Fruit fly (Drosophila melanogaster) whole organism, embryonic: Measurements from ENCODE around the gene Hmt4-20.

Experiments
- C15 ChIP-seq: fragments of 200-800 bp; sonication (Bioruptor generic); IDR thresholded peaks from 3 replicates; pipeline ENCODE4 v1.3.6; 2022; ENCODE audit warnings: missing biosample characterization, missing genetic modification characterization
- CG11398 ChIP-seq: fragments of 200-800 bp; sonication (Bioruptor generic); optimal IDR thresholded peaks from 2 replicates; lab custom pipeline; 2016; ENCODE audit warnings: missing biosample characterization, missing genetic modification characterization
- CG11560 ChIP-seq: fragments of 200-800 bp; sonication (Bioruptor generic); IDR thresholded peaks from 3 replicates; pipeline ENCODE4 v1.3.6; 2022; ENCODE audit warnings: missing biosample characterization, missing genetic modification characterization
- CG11695 ChIP-seq: fragments of 200-800 bp; sonication (Bioruptor generic); IDR thresholded peaks from 3 replicates; pipeline ENCODE4 v1.3.6; 2022; ENCODE audit warnings: missing biosample characterization, missing genetic modification characterization
- CG1233 ChIP-seq: fragments of 200-800 bp; sonication (Bioruptor generic); optimal IDR thresholded peaks from 4 replicates; lab custom pipeline; 2018; ENCODE audit warnings: missing biosample characterization, mild to moderate bottlenecking, missing genetic modification characterization
- CG12769 ChIP-seq: fragments of 200-800 bp; sonication (Bioruptor generic); optimal IDR thresholded peaks from 2 replicates; lab custom pipeline; 2019; ENCODE audit warnings: missing biosample characterization, mild to moderate bottlenecking, missing genetic modification characterization, moderate library complexity
- CG13123 ChIP-seq: fragments of 200-800 bp; sonication (Bioruptor generic); optimal IDR thresholded peaks from 2 replicates; lab custom pipeline; 2016; ENCODE audit warnings: missing biosample characterization, missing genetic modification characterization
- CG13287 ChIP-seq: fragments of 200-800 bp; sonication (Bioruptor generic); IDR thresholded peaks from 2 replicates; pipeline ENCODE4 v1.3.6; 2022; ENCODE audit warnings: missing biosample characterization, missing genetic modification characterization; ENCODE audit not compliant: partially characterized antibody
- CG13296 ChIP-seq: fragments of 200-800 bp; sonication (Bioruptor generic); optimal IDR thresholded peaks from 3 replicates; lab custom pipeline; 2018; ENCODE audit warnings: missing biosample characterization, mild to moderate bottlenecking, missing genetic modification characterization
- CG13424 ChIP-seq: fragments of 200-800 bp; sonication (Bioruptor generic); optimal IDR thresholded peaks from 2 replicates; lab custom pipeline; 2019; ENCODE audit warnings: missing biosample characterization, mild to moderate bottlenecking, missing genetic modification characterization, moderate library complexity
- CG15269 ChIP-seq: fragments of 200-800 bp; sonication (Bioruptor generic); optimal IDR thresholded peaks from 2 replicates; lab custom pipeline; 2018; ENCODE audit warnings: missing biosample characterization, mild to moderate bottlenecking, missing genetic modification characterization, moderate library complexity
- CG15479 ChIP-seq: fragments of 200-800 bp; sonication (Bioruptor generic); optimal IDR thresholded peaks from 3 replicates; lab custom pipeline; 2019; ENCODE audit warnings: missing biosample characterization, mild to moderate bottlenecking, missing genetic modification characterization, moderate library complexity
- CG17568 ChIP-seq: fragments of 200-800 bp; sonication (Bioruptor generic); optimal IDR thresholded peaks from 2 replicates; lab custom pipeline; 2018; ENCODE audit warnings: missing biosample characterization, mild to moderate bottlenecking, missing genetic modification characterization, moderate library complexity
- CG18476 ChIP-seq: fragments of 200-800 bp; sonication (Bioruptor generic); optimal IDR thresholded peaks from 2 replicates; lab custom pipeline; 2016; ENCODE audit warnings: missing biosample characterization, mild to moderate bottlenecking, missing genetic modification characterization
- CG2116 ChIP-seq: fragments of 200-800 bp; sonication (Bioruptor generic); optimal IDR thresholded peaks from 3 replicates; lab custom pipeline; 2018; ENCODE audit warnings: missing biosample characterization, mild to moderate bottlenecking, missing genetic modification characterization
- CG3065 ChIP-seq: fragments of 200-800 bp; sonication (Bioruptor generic); optimal IDR thresholded peaks from 2 replicates; lab custom pipeline; 2016; ENCODE audit warnings: missing biosample characterization, missing genetic modification characterization
- CG32767 ChIP-seq: fragments of 200-800 bp; sonication (Bioruptor generic); IDR thresholded peaks from 2 replicates; pipeline ENCODE4 v1.3.6; 2022; ENCODE audit warnings: missing biosample characterization, missing genetic modification characterization
- CG3838 ChIP-seq: fragments of 200-800 bp; sonication (Bioruptor generic); optimal IDR thresholded peaks from 3 replicates; lab custom pipeline; 2016; ENCODE audit warnings: missing biosample characterization, missing genetic modification characterization
- CG4707 ChIP-seq: fragments of 200-800 bp; sonication (Bioruptor generic); optimal IDR thresholded peaks from 2 replicates; lab custom pipeline; 2018; ENCODE audit warnings: missing biosample characterization, mild to moderate bottlenecking, missing genetic modification characterization, moderate library complexity
- CG4820 ChIP-seq: fragments of 200-800 bp; sonication (Bioruptor generic); optimal IDR thresholded peaks from 3 replicates; lab custom pipeline; 2016; ENCODE audit warnings: missing biosample characterization, missing genetic modification characterization
- CG6175 ChIP-seq: fragments of 200-800 bp; sonication (Bioruptor generic); IDR thresholded peaks from 3 replicates; pipeline ENCODE4 v1.3.6; 2022; ENCODE audit warnings: missing biosample characterization, missing genetic modification characterization
- CG7928 ChIP-seq: fragments of 200-800 bp; sonication (Bioruptor generic); optimal IDR thresholded peaks from 2 replicates; lab custom pipeline; 2017; ENCODE audit warnings: missing biosample characterization, mild to moderate bottlenecking, missing genetic modification characterization
- CG9876 ChIP-seq: fragments of 200-800 bp; sonication (Bioruptor generic); optimal IDR thresholded peaks from 2 replicates; lab custom pipeline; 2016; ENCODE audit warnings: missing biosample characterization, missing genetic modification characterization
- CoRest ChIP-seq: fragments of 200-800 bp; sonication (Bioruptor generic); optimal IDR thresholded peaks from 3 replicates; lab custom pipeline; 2018; ENCODE audit warnings: missing biosample characterization, mild to moderate bottlenecking, missing genetic modification characterization, moderate library complexity
- Dll ChIP-seq: fragments of 200-800 bp; sonication (Bioruptor generic); IDR thresholded peaks from 4 replicates; pipeline ENCODE4 v1.3.6; 2022; ENCODE audit warnings: missing biosample characterization, missing genetic modification characterization; ENCODE audit not compliant: partially characterized antibody
- Fer1 ChIP-seq: fragments of 200-800 bp; sonication (Bioruptor generic); optimal IDR thresholded peaks from 2 replicates; lab custom pipeline; 2017; ENCODE audit warnings: missing biosample characterization, mild to moderate bottlenecking, missing genetic modification characterization
- Lhr ChIP-seq: fragments of 200-800 bp; sonication (Bioruptor generic); optimal IDR thresholded peaks from 3 replicates; lab custom pipeline; 2017; ENCODE audit warnings: mild to moderate bottlenecking, missing biosample characterization, missing genetic modification reagents, missing genetic modification characterization
- Max ChIP-seq: fragments of 200-800 bp; sonication (Bioruptor generic); optimal IDR thresholded peaks from 2 replicates; lab custom pipeline; 2016; ENCODE audit warnings: missing biosample characterization, mild to moderate bottlenecking, missing genetic modification characterization
- Med ChIP-seq: fragments of 200-800 bp; sonication (Bioruptor generic); peaks from one replicate; lab custom pipeline; 2016; ENCODE audit warnings: missing biosample characterization, missing genetic modification characterization, mild to moderate bottlenecking, inconsistent platforms, moderate library complexity
- NFAT ChIP-seq: fragments of 200-800 bp; sonication (Bioruptor generic); IDR thresholded peaks from 2 replicates; pipeline ENCODE4 v1.3.6; 2022; ENCODE audit warnings: missing biosample characterization, missing genetic modification characterization
- Rx ChIP-seq: fragments of 200-800 bp; sonication (Bioruptor generic); IDR thresholded peaks from 2 replicates; pipeline ENCODE4 v1.3.6; 2022; ENCODE audit warnings: missing biosample characterization, missing genetic modification characterization
- Scr ChIP-seq: fragments of 200-800 bp; sonication (Bioruptor generic); IDR thresholded peaks from 2 replicates; pipeline ENCODE4 v1.3.6; 2022; ENCODE audit warnings: missing biosample characterization, missing genetic modification characterization; ENCODE audit not compliant: partially characterized antibody
- Sry-δ ChIP-seq: fragments of 200-800 bp; sonication (Bioruptor generic); optimal IDR thresholded peaks from 2 replicates; lab custom pipeline; 2016; ENCODE audit warnings: missing biosample characterization, missing genetic modification characterization
- al ChIP-seq: fragments of 200-800 bp; sonication (Bioruptor generic); IDR thresholded peaks from 2 replicates; pipeline ENCODE4 v1.3.6; 2022; ENCODE audit warnings: missing biosample characterization, missing genetic modification characterization
- amos ChIP-seq: fragments of 200-800 bp; sonication (Bioruptor generic); IDR thresholded peaks from 2 replicates; pipeline ENCODE4 v1.3.6; 2022; ENCODE audit warnings: missing biosample characterization, missing genetic modification characterization; ENCODE audit not compliant: partially characterized antibody
- ap ChIP-seq: fragments of 200-800 bp; sonication (Bioruptor generic); IDR thresholded peaks from 2 replicates; pipeline ENCODE4 v1.3.6; 2022; ENCODE audit warnings: missing biosample characterization, missing genetic modification characterization
- bcd ChIP-seq: fragments of 200-800 bp; sonication (Bioruptor generic); optimal IDR thresholded peaks from 2 replicates; lab custom pipeline; 2017; ENCODE audit warnings: missing biosample characterization, mild to moderate bottlenecking, missing genetic modification characterization
- cad ChIP-seq: fragments of >200 bp; optimal IDR thresholded peaks from 2 replicates; lab custom pipeline; 2017; ENCODE audit warnings: missing biosample characterization, missing genetic modification characterization
- chinmo ChIP-seq: fragments of 200-800 bp; sonication (Bioruptor generic); IDR thresholded peaks from 4 replicates; pipeline ENCODE4 v1.3.6; 2022; ENCODE audit warnings: missing biosample characterization, missing genetic modification characterization; ENCODE audit not compliant: partially characterized antibody
- fd102C ChIP-seq: fragments of 200-800 bp; sonication (Bioruptor generic); optimal IDR thresholded peaks from 2 replicates; lab custom pipeline; 2018; ENCODE audit warnings: missing biosample characterization, mild to moderate bottlenecking, missing genetic modification characterization, moderate library complexity
- gcm2 ChIP-seq: fragments of 200-800 bp; sonication (Bioruptor generic); optimal IDR thresholded peaks from 2 replicates; lab custom pipeline; 2016; ENCODE audit warnings: missing biosample characterization, missing genetic modification characterization
- gro ChIP-seq: fragments of 200-800 bp; sonication (Bioruptor generic); optimal IDR thresholded peaks from 2 replicates; lab custom pipeline; 2016; ENCODE audit warnings: missing biosample characterization, missing genetic modification characterization
- her ChIP-seq: fragments of 200-800 bp; sonication (Bioruptor generic); optimal IDR thresholded peaks from 2 replicates; lab custom pipeline; 2016; ENCODE audit warnings: missing biosample characterization, missing genetic modification characterization
- nerfin-2 ChIP-seq: fragments of 200-800 bp; sonication (Bioruptor generic); IDR thresholded peaks from 2 replicates; pipeline ENCODE4 v1.3.6; 2022; ENCODE audit warnings: missing biosample characterization, missing genetic modification characterization; ENCODE audit not compliant: partially characterized antibody
- oc ChIP-seq: fragments of 200-800 bp; sonication (Bioruptor generic); optimal IDR thresholded peaks from 2 replicates; lab custom pipeline; 2018; ENCODE audit warnings: missing biosample characterization, mild to moderate bottlenecking, missing genetic modification characterization, moderate library complexity
- org-1 ChIP-seq: fragments of 200-800 bp; sonication (Bioruptor generic); optimal IDR thresholded peaks from 2 replicates; lab custom pipeline; 2017; ENCODE audit warnings: missing biosample characterization, missing genetic modification characterization
- pita ChIP-seq: fragments of 200-800 bp; sonication (Bioruptor generic); optimal IDR thresholded peaks from 2 replicates; lab custom pipeline; 2017; ENCODE audit warnings: missing biosample characterization, mild to moderate bottlenecking, missing genetic modification characterization
- sr ChIP-seq: fragments of 200-800 bp; sonication (Bioruptor generic); IDR thresholded peaks from 3 replicates; pipeline ENCODE4 v1.3.6; 2022; ENCODE audit warnings: missing biosample characterization, missing genetic modification characterization
- ssp ChIP-seq: fragments of 200-800 bp; sonication (Bioruptor generic); IDR thresholded peaks from 2 replicates; pipeline ENCODE4 v1.3.6; 2022; ENCODE audit warnings: missing biosample characterization, missing genetic modification characterization
- tna ChIP-seq: fragments of 200-800 bp; sonication (Bioruptor generic); IDR thresholded peaks from 2 replicates; pipeline ENCODE4 v1.3.6; 2022; ENCODE audit warnings: missing biosample characterization, missing genetic modification characterization; ENCODE audit not compliant: partially characterized antibody

The Hmt4-20 gene

DNA sequence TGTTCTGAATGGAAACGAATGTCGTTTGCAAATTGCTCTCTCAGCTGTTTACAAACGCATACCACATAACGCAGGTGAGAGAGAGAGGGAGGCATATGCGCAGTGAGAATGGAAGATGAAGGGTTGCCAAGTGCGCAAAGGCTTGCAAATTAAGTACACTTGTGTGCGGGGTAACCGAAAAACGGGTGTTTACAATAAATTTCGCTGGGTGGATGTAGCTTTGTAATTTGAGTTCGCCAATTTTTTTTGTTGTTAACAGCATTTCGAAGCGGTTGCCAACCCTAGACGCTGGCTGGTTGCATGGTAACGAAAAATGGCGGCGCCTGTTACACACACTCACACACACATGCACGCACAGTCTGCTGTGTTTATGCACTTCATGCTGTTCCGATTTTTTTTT lies 884 bp downstream of the Hmt4-20 start (continued):
- TF ChIP-seq chinmo, result peak; percentile 75; the same call in 1 of the 4 replicates
- no peak for TF ChIP-seq Scr (GFP tag; lab: Robert Waterston, UW)
- peak; percentile 63 for TF ChIP-seq CG15479 (GFP tag; lab: Kevin White, UChicago)
- TF ChIP-seq CG11695 (GFP tag; lab: Robert Waterston, UW), result peak; percentile 95
- peak; percentile 92 for TF ChIP-seq CG18476 (GFP tag; lab: Kevin White, UChicago)
- TF ChIP-seq CG3065, result peak; percentile 87
- TF ChIP-seq her (GFP tag; lab: Kevin White, UChicago), result peak; percentile 95
- TF ChIP-seq CG11398 (GFP tag; lab: Kevin White, UChicago), result peak; percentile 93
- TF ChIP-seq NFAT (GFP tag; lab: Robert Waterston, UW), result peak; percentile 97
- peak; percentile 85 for TF ChIP-seq CG11560 (tag; lab: Robert Waterston, UW)
- peak; percentile 91; the same call in 2 of the 3 replicates for TF ChIP-seq sr
- TF ChIP-seq CG15269 (tag; lab: Kevin White, UChicago), result peak; percentile 96
- TF ChIP-seq CG13296 (GFP tag; lab: Kevin White, UChicago), result peak; percentile 95
- peak; percentile 49 for TF ChIP-seq Sry-δ (GFP tag; lab: Kevin White, UChicago)
- peak; percentile 90 for TF ChIP-seq CG9876
- TF ChIP-seq CG13424 (tag; lab: Kevin White, UChicago), result peak; percentile 97
- no peak for TF ChIP-seq cad (GFP tag; lab: Kevin White, UChicago)
- peak; percentile 89 for TF ChIP-seq Lhr (GFP tag; lab: Kevin White, UChicago)
- no peak for TF ChIP-seq nerfin-2 (GFP tag; lab: Robert Waterston, UW)
- TF ChIP-seq ap, result peak; percentile 95
- TF ChIP-seq gcm2 (GFP tag; lab: Kevin White, UChicago), result peak; percentile 96
- peak; percentile 85 for TF ChIP-seq ssp (GFP tag; lab: Robert Waterston, UW)
- TF ChIP-seq Max, result peak; percentile 86
- peak; percentile 97 for TF ChIP-seq CG32767 (GFP tag; lab: Robert Waterston, UW)
- no peak; the same call in 3 of the 4 replicates for TF ChIP-seq Dll (GFP tag; lab: Robert Waterston, UW)
- TF ChIP-seq CG4707 (GFP tag; lab: Kevin White, UChicago), result peak; percentile 91
- TF ChIP-seq CG1233 (GFP tag; lab: Kevin White, UChicago), result peak; percentile 94
- peak; percentile 94 for TF ChIP-seq org-1 (GFP tag; lab: Kevin White, UChicago)
- TF ChIP-seq CoRest, result peak; percentile 95
- peak; percentile 92 for TF ChIP-seq al (GFP tag; lab: Robert Waterston, UW)
- TF ChIP-seq amos (GFP tag; lab: Robert Waterston, UW), result no peak
- peak; percentile 87 for TF ChIP-seq CG13123
- TF ChIP-seq CG17568 (GFP tag; lab: Kevin White, UChicago), result no peak
- TF ChIP-seq bcd (GFP tag; lab: Kevin White, UChicago), result peak; percentile 94
- TF ChIP-seq CG2116, result peak; percentile 79
- peak; percentile 94 for TF ChIP-seq CG6175 (GFP tag; lab: Robert Waterston, UW)
- TF ChIP-seq C15 (GFP tag; lab: Robert Waterston, UW), result peak; percentile 82; the same call in 2 of the 3 replicates
- TF ChIP-seq Rx, result peak; percentile 96
- peak; percentile 88 for TF ChIP-seq gro (GFP tag; lab: Kevin White, UChicago)
- TF ChIP-seq fd102C (GFP tag; lab: Kevin White, UChicago), result peak; percentile 45
- peak; percentile 98 for TF ChIP-seq CG12769 (tag; lab: Kevin White, UChicago)
- TF ChIP-seq tna, result 0 out of 2 replicates have a peak, but pooled peaks have one; percentile 17
- TF ChIP-seq CG13287 (GFP tag; lab: Robert Waterston, UW), result no peak
- TF ChIP-seq CG4820, result peak; percentile 92
- TF ChIP-seq Fer1 (GFP tag; lab: Kevin White, UChicago), result peak; percentile 95
- TF ChIP-seq CG3838 (GFP tag; lab: Kevin White, UChicago), result peak; percentile 57
- TF ChIP-seq pita (GFP tag; lab: Kevin White, UChicago), result no peak
- peak; percentile 99 for TF ChIP-seq Med
- TF ChIP-seq CG7928 (GFP tag; lab: Kevin White, UChicago), result peak; percentile 77
- TF ChIP-seq oc (tag; lab: Kevin White, UChicago), result peak; percentile 96
